Fruit fly (Drosophila melanogaster) whole organism, embryonic: ENCODE results near the gene Drsl2.

Experiments used
- Ada2b ChIP-seq: fragments of 200-800 bp; sonication (Bioruptor generic); IDR thresholded peaks from 2 replicates; pipeline ENCODE4 v1.3.6; 2022; ENCODE audit warnings: missing biosample characterization, missing genetic modification characterization
- Awh ChIP-seq: fragments of 200-800 bp; sonication (Bioruptor generic); IDR thresholded peaks from 2 replicates; pipeline ENCODE4, ENCODE4 v1.3.6; 2022; ENCODE audit warnings: missing biosample characterization, missing genetic modification characterization
- CG10321 ChIP-seq: fragments of 200-800 bp; sonication (Bioruptor generic); IDR thresholded peaks from 2 replicates; pipeline ENCODE4 v1.3.6; 2022; ENCODE audit warnings: missing biosample characterization, missing genetic modification characterization
- CG10462 ChIP-seq: fragments of 200-800 bp; sonication (Bioruptor generic); optimal IDR thresholded peaks from 2 replicates; lab custom pipeline; 2016; ENCODE audit warnings: missing biosample characterization, missing genetic modification characterization
- CG14860 ChIP-seq: fragments of 200-800 bp; sonication (Bioruptor generic); IDR thresholded peaks from 3 replicates; pipeline ENCODE4 v1.3.6; 2022; ENCODE audit warnings: missing biosample characterization, missing genetic modification characterization; ENCODE audit not compliant: partially characterized antibody
- CG1647 ChIP-seq: fragments of 200-800 bp; sonication (Bioruptor generic); optimal IDR thresholded peaks from 3 replicates; lab custom pipeline; 2016; ENCODE audit warnings: missing biosample characterization, missing genetic modification characterization
- CG16863 ChIP-seq: fragments of 200-800 bp; sonication (Bioruptor generic); optimal IDR thresholded peaks from 3 replicates; lab custom pipeline; 2016; ENCODE audit warnings: missing biosample characterization, missing genetic modification characterization
- CG17186 ChIP-seq: fragments of 200-800 bp; sonication (Bioruptor generic); optimal IDR thresholded peaks from 3 replicates; lab custom pipeline; 2017; ENCODE audit warnings: missing biosample characterization, missing genetic modification reagents, missing genetic modification characterization
- CG17385 ChIP-seq: fragments of 200-800 bp; sonication (Bioruptor generic); optimal IDR thresholded peaks from 3 replicates; lab custom pipeline; 2018; ENCODE audit warnings: missing biosample characterization, mild to moderate bottlenecking, missing genetic modification characterization
- CG33557 ChIP-seq: fragments of 200-800 bp; sonication (Bioruptor generic); optimal IDR thresholded peaks from 2 replicates; lab custom pipeline; 2019; ENCODE audit warnings: missing biosample characterization, mild to moderate bottlenecking, missing genetic modification characterization, moderate library complexity
- CG4328 ChIP-seq: fragments of 200-800 bp; sonication (Bioruptor generic); optimal IDR thresholded peaks from 3 replicates; lab custom pipeline; 2017; ENCODE audit warnings: missing biosample characterization, missing genetic modification reagents, missing genetic modification characterization
- CG6175 ChIP-seq: fragments of 200-800 bp; sonication (Bioruptor generic); IDR thresholded peaks from 3 replicates; pipeline ENCODE4 v1.3.6; 2022; ENCODE audit warnings: missing biosample characterization, missing genetic modification characterization
- CG6272 ChIP-seq: fragments of 200-800 bp; sonication (Bioruptor generic); IDR thresholded peaks from 2 replicates; pipeline ENCODE4 v1.3.6; 2022; ENCODE audit warnings: missing biosample characterization, missing genetic modification characterization
- CG6654 ChIP-seq: fragments of 200-800 bp; sonication (Bioruptor generic); optimal IDR thresholded peaks from 2 replicates; lab custom pipeline; 2017; ENCODE audit warnings: missing biosample characterization, mild to moderate bottlenecking, missing genetic modification characterization
- CG6765 ChIP-seq: fragments of 200-800 bp; sonication (Bioruptor generic); optimal IDR thresholded peaks from 3 replicates; lab custom pipeline; 2017; ENCODE audit warnings: missing biosample characterization, mild to moderate bottlenecking, missing genetic modification characterization
- CG7839 ChIP-seq: fragments of 200-800 bp; sonication (Bioruptor generic); optimal IDR thresholded peaks from 3 replicates; lab custom pipeline; 2018; ENCODE audit warnings: missing biosample characterization, mild to moderate bottlenecking, missing genetic modification characterization, moderate library complexity
- CG9609 ChIP-seq: fragments of 200-800 bp; sonication (Bioruptor generic); optimal IDR thresholded peaks from 3 replicates; lab custom pipeline; 2016; ENCODE audit warnings: missing biosample characterization, missing genetic modification characterization
- CG9817 ChIP-seq: fragments of 200-800 bp; sonication (Bioruptor generic); optimal IDR thresholded peaks from 2 replicates; lab custom pipeline; 2018; ENCODE audit warnings: missing biosample characterization, mild to moderate bottlenecking, missing genetic modification characterization, moderate library complexity
- Gsc ChIP-seq: fragments of 200-800 bp; sonication (Bioruptor generic); IDR thresholded peaks from 2 replicates; pipeline ENCODE4 v1.3.6; 2022; ENCODE audit warnings: missing biosample characterization, missing genetic modification characterization
- HLH54F ChIP-seq: fragments of 200-800 bp; sonication (Bioruptor generic); optimal IDR thresholded peaks from 3 replicates; lab custom pipeline; 2016; ENCODE audit warnings: missing biosample characterization, missing genetic modification characterization
- HmgZ ChIP-seq: fragments of 200-800 bp; sonication (Bioruptor generic); optimal IDR thresholded peaks from 2 replicates; lab custom pipeline; 2018; ENCODE audit warnings: missing biosample characterization, mild to moderate bottlenecking, missing genetic modification characterization
- Hr39 ChIP-seq: fragments of >200 bp; optimal IDR thresholded peaks from 2 replicates; lab custom pipeline; 2017
- Nf-YA ChIP-seq: fragments of 200-800 bp; sonication (Bioruptor generic); IDR thresholded peaks from 2 replicates; pipeline ENCODE4 v1.3.6; 2022; ENCODE audit warnings: missing biosample characterization, missing genetic modification characterization
- Opbp ChIP-seq: fragments of 200-800 bp; sonication (Bioruptor generic); IDR thresholded peaks from 3 replicates; pipeline ENCODE4 v1.3.6; 2022; ENCODE audit warnings: missing biosample characterization, missing genetic modification characterization; ENCODE audit not compliant: partially characterized antibody
- Sry-β ChIP-seq: fragments of 200-800 bp; sonication (Bioruptor generic); optimal IDR thresholded peaks from 2 replicates; lab custom pipeline; 2018; ENCODE audit warnings: missing biosample characterization, mild to moderate bottlenecking, missing genetic modification characterization, moderate library complexity
- ab ChIP-seq: fragments of 200-800 bp; sonication (Bioruptor generic); optimal IDR thresholded peaks from 2 replicates; lab custom pipeline; 2016; ENCODE audit warnings: missing biosample characterization, missing genetic modification characterization
- ato ChIP-seq: fragments of 200-800 bp; sonication (Bioruptor generic); IDR thresholded peaks from 2 replicates; pipeline ENCODE4 v1.3.6; 2022; ENCODE audit warnings: missing biosample characterization, missing genetic modification characterization; ENCODE audit not compliant: partially characterized antibody
- bigmax ChIP-seq: fragments of 200-800 bp; sonication (Bioruptor generic); optimal IDR thresholded peaks from 2 replicates; lab custom pipeline; 2018; ENCODE audit warnings: missing biosample characterization, mild to moderate bottlenecking, missing genetic modification characterization
- bowl ChIP-seq: fragments of 200-800 bp; sonication (Bioruptor generic); IDR thresholded peaks from 2 replicates; pipeline ENCODE4 v1.3.6; 2022; ENCODE audit warnings: missing biosample characterization, missing genetic modification characterization
- crc ChIP-seq: fragments of 200-800 bp; sonication (Bioruptor generic); optimal IDR thresholded peaks from 2 replicates; lab custom pipeline; 2016; ENCODE audit warnings: missing biosample characterization, missing genetic modification characterization
- cwo ChIP-seq: fragments of 200-800 bp; sonication (Bioruptor generic); optimal IDR thresholded peaks from 3 replicates; lab custom pipeline; 2017; ENCODE audit warnings: missing biosample characterization, missing genetic modification characterization, mild to moderate bottlenecking, moderate library complexity, missing genetic modification reagents
- esg ChIP-seq: fragments of 200-800 bp; sonication (Bioruptor generic); conservative IDR thresholded peaks from 2 replicates; pipeline ENCODE4 v1.3.6; 2022; ENCODE audit warnings: missing biosample characterization, missing genetic modification characterization
- fru ChIP-seq: fragments of >200 bp; optimal IDR thresholded peaks from 2 replicates; lab custom pipeline; 2017
- hb ChIP-seq: fragments of 200-800 bp; sonication (Bioruptor generic); IDR thresholded peaks from 3 replicates; pipeline ENCODE4 v1.3.6; 2022; ENCODE audit warnings: missing biosample characterization, missing genetic modification characterization; ENCODE audit not compliant: partially characterized antibody
- hbn ChIP-seq: fragments of 200-800 bp; sonication (Bioruptor generic); IDR thresholded peaks from 2 replicates; pipeline ENCODE4 v1.3.6; 2022; ENCODE audit warnings: missing biosample characterization, missing genetic modification characterization; ENCODE audit not compliant: partially characterized antibody
- her ChIP-seq: fragments of 200-800 bp; sonication (Bioruptor generic); optimal IDR thresholded peaks from 2 replicates; lab custom pipeline; 2016; ENCODE audit warnings: missing biosample characterization, missing genetic modification characterization
- hkb ChIP-seq, 2 experiments: fragments of 200-800 bp in 1 of 2; fragments of >200 bp in 1 of 2; sonication (Bioruptor generic) in 1 of 2; IDR thresholded peaks in 1 of 2; optimal IDR thresholded peaks in 1 of 2; 2 replicates each; pipeline versions ENCODE4 v1.3.6 to Lab custom; 2017 to 2022; ENCODE audit warnings: missing biosample characterization in 1 of 2, missing genetic modification characterization in 1 of 2
- kah ChIP-seq: fragments of 200-800 bp; sonication (Bioruptor generic); optimal IDR thresholded peaks from 2 replicates; lab custom pipeline; 2018; ENCODE audit warnings: missing biosample characterization, mild to moderate bottlenecking, missing genetic modification characterization
- knrl ChIP-seq: fragments of 200-800 bp; sonication (Bioruptor generic); IDR thresholded peaks from 3 replicates; pipeline ENCODE4 v1.3.6; 2022; ENCODE audit warnings: missing biosample characterization, missing genetic modification characterization; ENCODE audit not compliant: partially characterized antibody
- lola ChIP-seq, 3 experiments: fragments of >200 bp in 2 of 3; fragments of 200-800 bp in 1 of 3; sonication (Bioruptor generic) in 1 of 3; optimal IDR thresholded peaks; 2 replicates each; lab custom pipeline; 2017 to 2019; ENCODE audit warnings: missing biosample characterization in 3 of 3, missing genetic modification characterization in 3 of 3, mild to moderate bottlenecking in 1 of 3, moderate library complexity in 1 of 3
- nerfin-1 ChIP-seq: fragments of 200-800 bp; sonication (Bioruptor generic); optimal IDR thresholded peaks from 3 replicates; lab custom pipeline; 2019; ENCODE audit warnings: missing biosample characterization, mild to moderate bottlenecking, missing genetic modification characterization, moderate library complexity
- pita ChIP-seq: fragments of 200-800 bp; sonication (Bioruptor generic); optimal IDR thresholded peaks from 2 replicates; lab custom pipeline; 2017; ENCODE audit warnings: missing biosample characterization, mild to moderate bottlenecking, missing genetic modification characterization
- ranshi ChIP-seq: fragments of 200-800 bp; sonication (Bioruptor generic); IDR thresholded peaks from 2 replicates; pipeline ENCODE4 v1.3.6; 2022; ENCODE audit warnings: missing biosample characterization, missing genetic modification characterization
- repo ChIP-seq: fragments of 200-800 bp; sonication (Bioruptor generic); optimal IDR thresholded peaks from 2 replicates; lab custom pipeline; 2016; ENCODE audit warnings: missing biosample characterization, missing genetic modification characterization
- sd ChIP-seq: fragments of 200-800 bp; sonication (Bioruptor generic); optimal IDR thresholded peaks from 3 replicates; lab custom pipeline; 2018; ENCODE audit warnings: missing biosample characterization, mild to moderate bottlenecking, missing genetic modification characterization, moderate library complexity
- sima ChIP-seq: fragments of 200-800 bp; sonication (Bioruptor generic); optimal IDR thresholded peaks from 2 replicates; lab custom pipeline; 2016; ENCODE audit warnings: missing biosample characterization, missing genetic modification characterization
- tin ChIP-seq: fragments of 200-800 bp; sonication (Bioruptor generic); optimal IDR thresholded peaks from 3 replicates; lab custom pipeline; 2016; ENCODE audit warnings: missing biosample characterization, missing genetic modification characterization
- tx ChIP-seq: fragments of 200-800 bp; sonication (Bioruptor generic); optimal IDR thresholded peaks from 2 replicates; lab custom pipeline; 2016; ENCODE audit warnings: missing biosample characterization, missing genetic modification characterization
- zfh2 ChIP-seq: fragments of 200-800 bp; sonication (Bioruptor generic); optimal IDR thresholded peaks from 2 replicates; lab custom pipeline; 2016; ENCODE audit warnings: missing biosample characterization, missing genetic modification characterization

The Drsl2 gene

dm6 chr3L:3336368-3337164, 22.4 kb downstream of the Drsl2 start, which contains the start of the genes Drsl6 and kst (continued):
- TF ChIP-seq CG17186: peak; percentile 90
- TF ChIP-seq bowl: no peak
- TF ChIP-seq CG14860 (GFP tag; lab: Robert Waterston, UW): no peak; the same call in 2 of the 3 replicates
- TF ChIP-seq hb: no peak
- peak; percentile 17 for TF ChIP-seq CG16863 (GFP tag; lab: Kevin White, UChicago)
- no peak for TF ChIP-seq ab (GFP tag; lab: Kevin White, UChicago)
- no peak for TF ChIP-seq CG6175
- no peak for TF ChIP-seq CG6654
- no peak for TF ChIP-seq cwo (GFP tag; lab: Kevin White, UChicago)
- no peak for TF ChIP-seq hkb (optimal IDR thresholded peaks at IDR 0.05; lab: Kevin White, UChicago)
- TF ChIP-seq hkb (GFP tag; IDR thresholded peaks at IDR 0.05; lab: Robert Waterston, UW): 0 out of 2 replicates have a peak, but pooled peaks have one; percentile 29
- TF ChIP-seq CG7839 (tag; lab: Kevin White, UChicago): no peak
- no peak for TF ChIP-seq CG10462 (GFP tag; lab: Kevin White, UChicago)
- TF ChIP-seq Gsc (GFP tag; lab: Robert Waterston, UW): no peak
- TF ChIP-seq CG9817: no peak
- no peak for TF ChIP-seq HLH54F (GFP tag; lab: Kevin White, UChicago)
- no peak for TF ChIP-seq CG1647 (GFP tag; lab: Kevin White, UChicago)
- no peak for TF ChIP-seq repo (GFP tag; lab: Kevin White, UChicago)
- no peak for TF ChIP-seq tx (GFP tag; lab: Kevin White, UChicago)
- TF ChIP-seq lola (GFP tag; optimal IDR thresholded peaks at IDR 0.05; lab: Kevin White, UChicago): no peak
- no peak for TF ChIP-seq tin (GFP tag; lab: Kevin White, UChicago)
- no peak for TF ChIP-seq crc
- TF ChIP-seq kah (GFP tag; lab: Kevin White, UChicago): peak; percentile 40
- peak; percentile 56 for TF ChIP-seq CG17385 (GFP tag; lab: Kevin White, UChicago)
- no peak for TF ChIP-seq CG4328
- no peak for TF ChIP-seq bigmax (GFP tag; lab: Kevin White, UChicago)
- TF ChIP-seq Ada2b (GFP tag; lab: Robert Waterston, UW): no peak
- TF ChIP-seq Sry-β: peak; percentile 25
- peak; percentile 96 for TF ChIP-seq sd
- TF ChIP-seq Awh: peak; percentile 70; the same call in 1 of the 2 replicates
- TF ChIP-seq zfh2 (GFP tag; lab: Kevin White, UChicago): no peak
- no peak for TF ChIP-seq pita (GFP tag; lab: Kevin White, UChicago)
- no peak for TF ChIP-seq fru
- TF ChIP-seq her (GFP tag; lab: Kevin White, UChicago): peak; percentile 9
- TF ChIP-seq CG6272 (GFP tag; lab: Robert Waterston, UW): no peak
- TF ChIP-seq Opbp (GFP tag; lab: Robert Waterston, UW): peak; percentile 70
- no peak for TF ChIP-seq esg (GFP tag; lab: Robert Waterston, UW)
- TF ChIP-seq CG9609 (GFP tag; lab: Kevin White, UChicago): no peak
- no peak for TF ChIP-seq ato (GFP tag; lab: Robert Waterston, UW)
- peak; percentile 53 for TF ChIP-seq nerfin-1 (tag; lab: Kevin White, UChicago)
- TF ChIP-seq hbn (GFP tag; lab: Robert Waterston, UW): peak; percentile 47; the same call in 1 of the 2 replicates
- 0 out of 2 replicates have a peak, but pooled peaks have one; percentile 20 for TF ChIP-seq CG10321 (GFP tag; lab: Robert Waterston, UW)
- peak; percentile 25; the same call in 1 of the 2 replicates for TF ChIP-seq Nf-YA (GFP tag; lab: Robert Waterston, UW)
- TF ChIP-seq CG6765 (GFP tag; lab: Kevin White, UChicago): no peak
- TF ChIP-seq sima (GFP tag; lab: Kevin White, UChicago): no peak
- TF ChIP-seq ranshi (GFP tag; lab: Robert Waterston, UW): peak; percentile 37; the same call in 1 of the 2 replicates
- TF ChIP-seq HmgZ (tag; lab: Kevin White, UChicago): peak; percentile 65
- no peak; the same call in 1 of the 3 replicates for TF ChIP-seq knrl (GFP tag; lab: Robert Waterston, UW)
- no peak for TF ChIP-seq Hr39 (lab: Kevin White, UChicago)
- peak; percentile 19 for TF ChIP-seq CG33557 (GFP tag; lab: Kevin White, UChicago)
